Worm (Caenorhabditis elegans): ENCODE results near the gene C33G8.13.
"Not testable (repeated sequence)": the region's sequence is repeated elsewhere in the genome, so short reads cannot be mapped to it uniquely, and the experiment has no call there.

DNA sequence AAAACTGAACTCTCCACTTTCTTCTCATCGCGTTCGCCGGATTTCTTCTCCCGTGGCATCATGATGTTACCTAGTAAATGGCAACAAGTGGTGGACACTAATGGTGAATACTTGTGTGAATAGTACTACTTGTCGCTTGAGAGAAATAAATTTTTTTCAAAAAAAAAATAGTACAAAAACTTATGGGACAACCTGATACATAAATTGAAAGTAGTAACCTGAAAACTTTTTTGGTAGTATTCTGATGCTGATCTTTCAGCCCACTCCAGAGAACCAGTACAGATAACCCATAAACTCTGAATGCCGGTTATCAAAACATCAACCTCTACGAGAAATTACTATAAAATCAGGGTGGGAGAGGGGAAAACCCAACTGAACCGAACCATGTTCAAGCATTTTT, 42.0 kb upstream of the C33G8.13 start, which contains the start of gene Y57E12AL.2:
- not testable (repeated sequence) for TF ChIP-seq pes-1 (GFP tag; IDR thresholded peaks at IDR 0.05); F13C5.2 (tag; optimal IDR thresholded peaks at IDR 0.05); flt-1 (GFP tag; IDR thresholded peaks at IDR 0.05); ceh-36 (tag; optimal IDR thresholded peaks at IDR 0.05); ama-1 (optimal IDR thresholded peaks at IDR 0.05); hmg-4 (GFP tag; optimal IDR thresholded peaks at IDR 0.05); B0310.2 (tag; optimal IDR thresholded peaks at IDR 0.05); tbx-37 (GFP tag; conservative IDR thresholded peaks at IDR 0.05); hnd-1 (tag; optimal IDR thresholded peaks at IDR 0.05); tbx-11 (GFP tag; IDR thresholded peaks at IDR 0.05); aly-1 (tag; optimal IDR thresholded peaks at IDR 0.05); sea-1 (GFP tag; conservative IDR thresholded peaks at IDR 0.05); hmbx-1 (tag; optimal IDR thresholded peaks at IDR 0.05)
